Worm (Caenorhabditis elegans) whole organism, late embryonic: Measurements from ENCODE around the gene dmsr-10.

ENCODE experiments used
- F13H6.1 ChIP-seq: sonication (generic microtip); optimal IDR thresholded peaks from 2 replicates; lab custom pipeline; 2016; ENCODE audit warnings: missing genetic modification characterization, missing compliant biosample characterization
- ama-1 ChIP-seq: fragments of 150-350 bp; optimal IDR thresholded peaks from 2 replicates; lab custom pipeline; 2014
- ceh-14 ChIP-seq: sonication (generic microtip); optimal IDR thresholded peaks from 2 replicates; lab custom pipeline; 2016; ENCODE audit warnings: missing genotype, missing genetic modification characterization, missing compliant biosample characterization
- ceh-18 ChIP-seq: sonication (generic microtip); optimal IDR thresholded peaks from 2 replicates; lab custom pipeline; 2016; ENCODE audit warnings: missing genetic modification characterization, missing compliant biosample characterization
- ceh-2 ChIP-seq: sonication (generic microtip); optimal IDR thresholded peaks from 2 replicates; lab custom pipeline; 2016; ENCODE audit warnings: missing genotype, missing genetic modification characterization, missing compliant biosample characterization
- ceh-24 ChIP-seq: sonication (generic microtip); optimal IDR thresholded peaks from 2 replicates; lab custom pipeline; 2016; ENCODE audit warnings: mild to moderate bottlenecking, missing genetic modification characterization, missing compliant biosample characterization
- ceh-45 ChIP-seq: fragments of 200-800 bp; sonication (Bioruptor generic); IDR thresholded peaks from 2 replicates; pipeline ENCODE4 v1.3.6; 2022; ENCODE audit warnings: missing genetic modification reagents, missing genetic modification characterization, missing compliant biosample characterization
- fkh-10 ChIP-seq: fragments of 150-350 bp; optimal IDR thresholded peaks from 2 replicates; lab custom pipeline; 2014; ENCODE audit warnings: missing biosample characterization, missing genetic modification reagents, missing genetic modification characterization
- hlh-6 ChIP-seq: sonication (generic microtip); optimal IDR thresholded peaks from 2 replicates; lab custom pipeline; 2016; ENCODE audit warnings: missing genotype, missing genetic modification characterization, missing compliant biosample characterization
- nfya-1 ChIP-seq: sonication (generic microtip); optimal IDR thresholded peaks from 2 replicates; lab custom pipeline; 2017; ENCODE audit warnings: missing genetic modification characterization, mild to moderate bottlenecking, missing compliant biosample characterization, antibody characterized with exemption, moderate library complexity
- nhr-11 ChIP-seq: fragments of 150-350 bp; optimal IDR thresholded peaks from 2 replicates; lab custom pipeline; 2014; ENCODE audit warnings: missing biosample characterization, missing genetic modification characterization
- nhr-232 ChIP-seq: sonication (generic microtip); optimal IDR thresholded peaks from 2 replicates; lab custom pipeline; 2016; ENCODE audit warnings: missing genetic modification characterization, missing compliant biosample characterization
- pqm-1 ChIP-seq: sonication (generic microtip); optimal IDR thresholded peaks from 2 replicates; lab custom pipeline; 2016; ENCODE audit warnings: missing genetic modification characterization, missing compliant biosample characterization
- unc-55 ChIP-seq: sonication (generic microtip); optimal IDR thresholded peaks from 2 replicates; lab custom pipeline; 2017; ENCODE audit warnings: missing biosample characterization, missing genetic modification reagents, missing genetic modification characterization

DNA sequence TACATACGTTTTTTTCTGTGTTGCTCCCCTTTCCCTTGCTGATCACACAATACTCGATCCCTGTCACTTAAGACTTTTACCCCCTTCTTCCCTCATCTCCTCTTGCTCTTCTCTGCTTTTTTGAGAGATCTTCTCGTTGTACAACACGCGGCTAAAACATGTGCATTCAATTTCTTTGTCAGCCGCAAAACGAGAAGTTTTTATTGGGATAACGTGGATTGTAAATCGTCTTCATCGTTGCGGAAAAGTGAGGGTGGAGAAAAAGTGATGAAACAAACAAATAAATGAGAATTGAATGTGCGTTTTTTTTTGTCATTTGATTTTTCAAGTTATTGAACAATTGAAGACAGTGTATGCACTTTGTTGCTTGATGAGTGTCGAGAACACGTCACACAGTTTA is 32.3 kb downstream of the dmsr-10 start:
- TF ChIP-seq ama-1 (no peak), nhr-11 (tag; lab: Kevin White, UChicago) (no peak), nhr-232 (tag; lab: Kevin White, UChicago) (no peak), ceh-18 (tag; lab: Kevin White, UChicago) (no peak), pqm-1 (tag; lab: Kevin White, UChicago) (no peak), ceh-24 (no peak), nfya-1 (tag; lab: Kevin White, UChicago) (no peak), ceh-2 (tag; lab: Kevin White, UChicago) (no peak), ceh-45 (no peak), ceh-14 (tag; lab: Kevin White, UChicago) (no peak), F13H6.1 (tag; lab: Kevin White, UChicago) (no peak), fkh-10 (no peak), hlh-6 (tag; lab: Kevin White, UChicago) (no peak), unc-55 (GFP tag; lab: Kevin White, UChicago) (no peak)
